Worm (Caenorhabditis elegans): ENCODE results near the gene cpsf-2.
A peak's percentile ranks its signal among the peaks of the same experiment; 100 is the strongest.

cpsf-2 gene

ce11 chrV:7159391-7159790 lies 19.6 kb upstream of the cpsf-2 start, which contains the start of gene str-204:
Gene str-204, plus strand, starts transcription at chrV:7159691.
- TF ChIP-seq T20F7.1 (GFP tag; optimal IDR thresholded peaks at IDR 0.05) (no peak), pha-4 (GFP tag; IDR thresholded peaks at IDR 0.05) (no peak), pha-4 (tag; optimal IDR thresholded peaks at IDR 0.05) (no peak), T26A8.4 (GFP tag; IDR thresholded peaks at IDR 0.05) (no peak), zag-1 (tag; optimal IDR thresholded peaks at IDR 0.05) (no peak), gei-8 (GFP tag; optimal IDR thresholded peaks at IDR 0.05) (no peak)

DNA sequence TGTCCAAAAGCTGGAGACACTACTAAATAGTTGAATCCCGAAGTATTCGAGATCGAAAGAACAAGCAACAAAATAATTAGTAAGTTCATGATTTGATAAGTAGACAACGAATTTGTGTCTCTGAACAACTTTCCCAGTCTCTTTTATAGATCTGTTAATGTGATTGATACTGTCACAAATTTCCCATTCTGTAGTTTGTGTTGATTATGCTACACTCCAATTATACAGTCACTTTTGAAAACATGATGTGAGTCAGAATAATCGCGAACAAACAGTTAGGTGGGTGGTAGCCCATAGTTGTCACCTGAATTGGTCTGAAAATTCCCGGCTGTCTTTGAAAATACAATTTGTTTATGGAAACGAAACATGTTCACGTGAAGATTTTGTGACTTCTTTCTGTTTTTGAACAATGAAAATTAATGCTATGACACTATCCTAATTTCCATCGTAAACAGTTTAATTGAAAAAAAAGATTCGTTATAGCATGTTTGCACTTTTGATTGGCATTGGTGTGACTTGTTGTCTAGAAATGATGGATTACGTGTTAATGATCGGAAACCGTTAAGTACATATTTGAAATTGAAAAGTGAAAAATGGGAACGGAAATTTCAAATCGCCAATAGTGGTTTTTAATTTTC lies 15.4 kb upstream of the cpsf-2 start, which contains the start of gene ugt-41:
Gene ugt-41 (minus strand): TSS at position 119 of the 638 bp plus-strand sequence.
- TF ChIP-seq nhr-10 (tag; optimal IDR thresholded peaks at IDR 0.05) = no peak
- TF ChIP-seq lir-3 (tag; optimal IDR thresholded peaks at IDR 0.05) = no peak
- TF ChIP-seq nhr-28 (tag; optimal IDR thresholded peaks at IDR 0.05) = peak; percentile 92
- TF ChIP-seq nhr-237 (tag; optimal IDR thresholded peaks at IDR 0.05) = no peak
- peak in 1 of 2 experiments; percentile 53 for TF ChIP-seq hif-1 (tag; optimal IDR thresholded peaks at IDR 0.05)
- peak; percentile 66 for TF ChIP-seq hlh-11 (tag; optimal IDR thresholded peaks at IDR 0.05)
- TF ChIP-seq vab-7 (GFP tag; IDR thresholded peaks at IDR 0.05) = no peak
- no peak for TF ChIP-seq nhr-41 (GFP tag; IDR thresholded peaks at IDR 0.05)
- TF ChIP-seq ztf-11 (tag; optimal IDR thresholded peaks at IDR 0.05) = no peak
- TF ChIP-seq lin-1 (GFP tag; IDR thresholded peaks at IDR 0.05) = no peak
- TF ChIP-seq saeg-2 (GFP tag; IDR thresholded peaks at IDR 0.05) = no peak
- TF ChIP-seq nhr-11 (tag; optimal IDR thresholded peaks at IDR 0.05) = no peak
- no peak for TF ChIP-seq nhr-25 (tag; optimal IDR thresholded peaks at IDR 0.05; ENCODE audit: borderline replicate concordance, insufficient read depth)
- TF ChIP-seq php-3 (GFP tag; IDR thresholded peaks at IDR 0.05) = peak; percentile 92
- TF ChIP-seq tag-97 (GFP tag; IDR thresholded peaks at IDR 0.05) = no peak
- no peak for TF ChIP-seq spr-3 (GFP tag; optimal IDR thresholded peaks at IDR 0.05)
- TF ChIP-seq mdl-1 (tag; optimal IDR thresholded peaks at IDR 0.05) = peak in 1 of 2 experiments; percentile 6
- TF ChIP-seq fos-1 (tag; optimal IDR thresholded peaks at IDR 0.05) = no peak
- no peak for TF ChIP-seq ama-1 (optimal IDR thresholded peaks at IDR 0.05)
- TF ChIP-seq lin-15B (tag; optimal IDR thresholded peaks at IDR 0.05) = no peak
- TF ChIP-seq mep-1 (tag; optimal IDR thresholded peaks at IDR 0.05) = no peak
- peak; percentile 28 for TF ChIP-seq nhr-48 (tag; optimal IDR thresholded peaks at IDR 0.05)
- no peak for TF ChIP-seq set-16 (GFP tag; IDR thresholded peaks at IDR 0.05)
- no peak for TF ChIP-seq ZK546.5 (tag; optimal IDR thresholded peaks at IDR 0.05)
- TF ChIP-seq aha-1 (tag) = no peak
- TF ChIP-seq daf-19 (GFP tag; conservative IDR thresholded peaks at IDR 0.05) = no peak
- TF ChIP-seq T20F7.1 (GFP tag; optimal IDR thresholded peaks at IDR 0.05) = no peak
- TF ChIP-seq tra-1 (GFP tag; IDR thresholded peaks at IDR 0.05) = 0 out of 2 replicates have a peak, but pooled peaks have one; percentile 57
- no peak for TF ChIP-seq egl-27 (tag; optimal IDR thresholded peaks at IDR 0.05)
- TF ChIP-seq daf-16 (GFP tag; optimal IDR thresholded peaks at IDR 0.05) = no peak
- TF ChIP-seq daf-16 (tag; optimal IDR thresholded peaks at IDR 0.05) = peak; percentile 96
- TF ChIP-seq mxl-2 (GFP tag; conservative IDR thresholded peaks at IDR 0.05) = peak; percentile 60; the same call in 1 of the 2 replicates
- peak in 1 of 2 experiments; percentile 51 for TF ChIP-seq unc-62 (GFP tag; optimal IDR thresholded peaks at IDR 0.05 in 1 of 2)
- TF ChIP-seq unc-62 (tag; optimal IDR thresholded peaks at IDR 0.05) = no peak
- TF ChIP-seq ZK337.2 (GFP tag; IDR thresholded peaks at IDR 0.05) = no peak
- no peak for TF ChIP-seq dmd-9 (GFP tag; IDR thresholded peaks at IDR 0.05)
- no peak for TF ChIP-seq ztf-7 (tag; optimal IDR thresholded peaks at IDR 0.05)
- TF ChIP-seq jun-1 (tag; optimal IDR thresholded peaks at IDR 0.05) = no peak
- no peak for TF ChIP-seq F49E8.2 (tag; optimal IDR thresholded peaks at IDR 0.05; ENCODE audit: borderline replicate concordance)
- no peak for TF ChIP-seq lsy-2 (tag; optimal IDR thresholded peaks at IDR 0.05)
- TF ChIP-seq F37D6.2 (tag; optimal IDR thresholded peaks at IDR 0.05) = no peak
- TF ChIP-seq nhr-102 (tag; optimal IDR thresholded peaks at IDR 0.05) = peak; percentile 90
- no peak for TF ChIP-seq mes-2 (tag; optimal IDR thresholded peaks at IDR 0.05; ENCODE audit: poor library complexity, severe bottlenecking)
- peak; percentile 81 for TF ChIP-seq dmd-6 (GFP tag; IDR thresholded peaks at IDR 0.05)
- no peak for TF ChIP-seq nhr-76 (tag; optimal IDR thresholded peaks at IDR 0.05)
